Fruit fly (Drosophila melanogaster): ENCODE measurements around the gene ppk19.

ppk19 gene

DNA sequence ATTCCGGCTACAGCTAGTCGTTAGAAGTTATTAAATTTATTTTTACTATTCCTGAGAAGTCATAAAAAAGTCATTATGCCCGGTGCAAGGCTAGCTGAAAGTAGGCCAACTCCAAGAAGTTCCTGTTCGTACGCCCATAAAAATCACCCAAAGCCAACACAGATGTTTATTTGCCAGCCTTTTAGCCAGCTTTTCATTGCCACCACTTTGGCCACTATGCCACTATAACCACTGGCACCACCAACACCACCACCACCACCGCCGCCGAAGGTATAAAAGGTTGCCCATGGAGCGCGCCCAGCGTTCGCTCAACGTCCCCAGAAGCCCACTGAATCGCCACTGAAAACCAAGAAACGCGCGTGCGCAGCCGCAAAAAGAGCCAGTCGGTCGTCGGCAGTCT, 46.1 kb downstream of the ppk19 start, which contains the start of gene CG15506:
CG15506 (plus strand) TSS at position 301 of the 400 bp plus-strand sequence.
- no peak for TF ChIP-seq CTCF (optimal IDR thresholded peaks at IDR 0.05)
- no peak for TF ChIP-seq CG8478 (optimal IDR thresholded peaks at IDR 0.05)

dm6 chr3R:29722238-29722637, 50.0 kb downstream of the ppk19 start, which contains the start of gene CG34296:
Gene CG34296 (plus strand): TSS chr3R:29722538.
- TF ChIP-seq CTCF (optimal IDR thresholded peaks at IDR 0.05), result no peak
- no peak for TF ChIP-seq CG8478 (optimal IDR thresholded peaks at IDR 0.05)

dm6 chr3R:29723048-29723656, 50.9 kb downstream of the ppk19 start, which contains the start of gene Pcd:
Gene Pcd (plus strand): TSS chr3R:29723163.
- TF ChIP-seq CTCF (optimal IDR thresholded peaks at IDR 0.05) (no peak), CG8478 (optimal IDR thresholded peaks at IDR 0.05) (no peak)

Data from S2 (cell line).